Worm (Caenorhabditis elegans) whole organism, L4 larva: ENCODE data around the gene sth-1.

Source experiments
- F26F4.8 ChIP-seq: fragments of 200-800 bp; sonication (Bioruptor generic); conservative IDR thresholded peaks from 2 replicates; pipeline ENCODE4 v1.3.6; 2022; ENCODE audit warnings: missing genetic modification characterization, missing compliant biosample characterization
- F49E8.2 ChIP-seq: sonication (generic microtip); optimal IDR thresholded peaks from 2 replicates; lab custom pipeline; 2016; ENCODE audit warnings: missing compliant biosample characterization, mild to moderate bottlenecking, missing genetic modification characterization, borderline replicate concordance
- Y75B8A.6 ChIP-seq: fragments of 200-800 bp; sonication (Bioruptor generic); IDR thresholded peaks from 2 replicates; pipeline ENCODE4 v1.3.6; 2022; ENCODE audit warnings: missing genetic modification reagents, missing genetic modification characterization, missing compliant biosample characterization
- aha-1 ChIP-seq: fragments of 150-350 bp; peaks from one replicate; lab custom pipeline; 2014; ENCODE audit warnings: missing biosample characterization, missing genetic modification characterization
- ceh-82 ChIP-seq: sonication (generic microtip); optimal IDR thresholded peaks from 2 replicates; lab custom pipeline; 2017; ENCODE audit warnings: missing biosample characterization, missing genetic modification characterization
- daf-12 ChIP-seq: fragments of 150-350 bp; optimal IDR thresholded peaks from 2 replicates; lab custom pipeline; 2014; ENCODE audit warnings: missing biosample characterization, missing genetic modification reagents, missing genetic modification characterization
- dmd-8 ChIP-seq: fragments of 200-800 bp; sonication (Bioruptor generic); IDR thresholded peaks from 2 replicates; pipeline ENCODE4 v1.3.6; 2022; ENCODE audit warnings: missing genetic modification characterization, missing compliant biosample characterization
- hlh-11 ChIP-seq: fragments of 200-800 bp; sonication (Bioruptor generic); optimal IDR thresholded peaks from 2 replicates; lab custom pipeline; 2018; ENCODE audit warnings: mild to moderate bottlenecking, missing genetic modification characterization, missing compliant biosample characterization
- jun-1 ChIP-seq: fragments of 150-350 bp; optimal IDR thresholded peaks from 2 replicates; lab custom pipeline; 2014; ENCODE audit warnings: missing biosample characterization, missing genetic modification reagents, missing genetic modification characterization
- lin-39 ChIP-seq: fragments of 150-350 bp; optimal IDR thresholded peaks from 2 replicates; lab custom pipeline; 2014; ENCODE audit warnings: missing biosample characterization, missing genetic modification reagents, missing genetic modification characterization
- lir-3 ChIP-seq: sonication (generic microtip); optimal IDR thresholded peaks from 2 replicates; lab custom pipeline; 2016; ENCODE audit warnings: mild to moderate bottlenecking, missing genetic modification characterization, missing compliant biosample characterization
- madf-9 ChIP-seq: fragments of 200-800 bp; sonication (Bioruptor generic); conservative IDR thresholded peaks from 2 replicates; pipeline ENCODE4 v1.3.6; 2022; ENCODE audit warnings: missing genetic modification reagents, missing genetic modification characterization, missing compliant biosample characterization
- mes-2 ChIP-seq: sonication (generic microtip); optimal IDR thresholded peaks from 2 replicates; lab custom pipeline; 2016; ENCODE audit warnings: missing genotype, mild to moderate bottlenecking, missing genetic modification characterization, missing compliant biosample characterization; ENCODE audit not compliant: poor library complexity, severe bottlenecking
- nhr-10 ChIP-seq: fragments of 150-350 bp; optimal IDR thresholded peaks from 2 replicates; lab custom pipeline; 2014; ENCODE audit warnings: missing biosample characterization, missing genetic modification characterization
- nhr-11 ChIP-seq: fragments of 150-350 bp; optimal IDR thresholded peaks from 2 replicates; lab custom pipeline; 2014; ENCODE audit warnings: missing biosample characterization, missing genetic modification characterization
- nhr-111 ChIP-seq: fragments of 200-800 bp; sonication (Bioruptor generic); optimal IDR thresholded peaks from 2 replicates; lab custom pipeline; 2018; ENCODE audit warnings: mild to moderate bottlenecking, missing genetic modification characterization, missing compliant biosample characterization
- nhr-237 ChIP-seq: sonication (generic microtip); optimal IDR thresholded peaks from 2 replicates; lab custom pipeline; 2017; ENCODE audit warnings: missing biosample characterization, missing genetic modification characterization
- nhr-48 ChIP-seq: sonication (generic microtip); optimal IDR thresholded peaks from 2 replicates; lab custom pipeline; 2016; ENCODE audit warnings: mild to moderate bottlenecking, missing genetic modification characterization, missing compliant biosample characterization
- nhr-6 ChIP-seq: fragments of 150-350 bp; optimal IDR thresholded peaks from 2 replicates; lab custom pipeline; 2014; ENCODE audit warnings: missing biosample characterization, missing genetic modification characterization
- nhr-77 ChIP-seq: fragments of 150-350 bp; optimal IDR thresholded peaks from 2 replicates; lab custom pipeline; 2014; ENCODE audit warnings: missing biosample characterization, missing genetic modification characterization
- php-3 ChIP-seq: fragments of 200-800 bp; sonication (Bioruptor generic); IDR thresholded peaks from 2 replicates; pipeline ENCODE4 v1.3.6; 2022; ENCODE audit warnings: missing genetic modification reagents, missing genetic modification characterization, missing compliant biosample characterization
- skn-1 ChIP-seq: fragments of 150-350 bp; optimal IDR thresholded peaks from 2 replicates; lab custom pipeline; 2014; ENCODE audit warnings: missing biosample characterization, missing genetic modification characterization
- snpc-1.2 ChIP-seq: fragments of 200-800 bp; sonication (Bioruptor generic); IDR thresholded peaks from 2 replicates; pipeline ENCODE4 v1.3.6; 2022; ENCODE audit warnings: missing genetic modification reagents, missing genetic modification characterization, missing compliant biosample characterization
- unc-62 ChIP-seq, 3 experiments: fragments of 150-350 bp in 1 of 3; sonication (generic microtip); optimal IDR thresholded peaks in 2 of 3; peaks in 1 of 3; 1 replicate in 1 of 3; 2 replicates in 2 of 3; lab custom pipeline; 2014 to 2017; ENCODE audit warnings: missing biosample characterization in 3 of 3, missing genetic modification characterization in 3 of 3, missing genetic modification reagents in 3 of 3, missing genotype in 1 of 3
- zip-11 ChIP-seq: fragments of 200-800 bp; sonication (Bioruptor generic); IDR thresholded peaks from 2 replicates; pipeline ENCODE4 v1.3.6; 2022; ENCODE audit warnings: missing genetic modification characterization, missing compliant biosample characterization

The sth-1 gene

ce11 chrV:8054130-8054529 lies 2.2 kb downstream of the sth-1 start, which contains the start of gene ZC513.2:
Gene ZC513.2, plus strand, starts transcription at chrV:8054430.
- peak; percentile 28 for TF ChIP-seq aha-1 (tag; lab: Kevin White, UChicago)
- TF ChIP-seq F49E8.2 (tag; lab: Kevin White, UChicago), result no peak
- peak; percentile 11 for TF ChIP-seq jun-1 (tag; lab: Kevin White, UChicago)
- TF ChIP-seq, all 104 proteins: peak for 2

DNA sequence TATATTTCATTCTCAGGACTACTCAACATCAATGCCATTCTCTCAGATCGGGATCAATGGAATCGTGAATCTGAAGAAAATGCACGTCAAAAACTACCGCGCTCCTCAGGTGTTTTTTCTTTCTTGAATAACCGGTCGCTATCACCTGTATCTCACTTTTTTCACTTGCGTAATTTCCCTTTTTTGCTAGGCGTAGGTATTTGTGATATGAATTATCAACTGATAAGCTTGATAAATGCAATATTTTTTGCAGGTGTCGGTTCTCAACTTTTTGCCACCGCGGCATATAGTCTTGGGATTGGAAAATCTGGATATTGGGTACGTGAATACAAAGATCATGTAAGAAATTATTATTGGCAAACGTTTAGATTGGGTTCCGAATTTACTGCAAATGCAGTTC lies 3.2 kb downstream of the sth-1 start:
- peak; percentile 31 for TF ChIP-seq aha-1 (tag; lab: Kevin White, UChicago)
- TF ChIP-seq nhr-111 (GFP tag; lab: Kevin White, UChicago), result no peak
- TF ChIP-seq nhr-237 (tag; lab: Kevin White, UChicago), result no peak
- TF ChIP-seq nhr-48 (tag; lab: Kevin White, UChicago), result peak; percentile 23
- peak in 1 of 2 experiments; percentile 70 for TF ChIP-seq unc-62 (GFP tag; optimal IDR thresholded peaks at IDR 0.05 in 1 of 2; lab: Kevin White, UChicago)
- TF ChIP-seq unc-62 (tag; optimal IDR thresholded peaks at IDR 0.05; lab: Kevin White, UChicago), result no peak

DNA sequence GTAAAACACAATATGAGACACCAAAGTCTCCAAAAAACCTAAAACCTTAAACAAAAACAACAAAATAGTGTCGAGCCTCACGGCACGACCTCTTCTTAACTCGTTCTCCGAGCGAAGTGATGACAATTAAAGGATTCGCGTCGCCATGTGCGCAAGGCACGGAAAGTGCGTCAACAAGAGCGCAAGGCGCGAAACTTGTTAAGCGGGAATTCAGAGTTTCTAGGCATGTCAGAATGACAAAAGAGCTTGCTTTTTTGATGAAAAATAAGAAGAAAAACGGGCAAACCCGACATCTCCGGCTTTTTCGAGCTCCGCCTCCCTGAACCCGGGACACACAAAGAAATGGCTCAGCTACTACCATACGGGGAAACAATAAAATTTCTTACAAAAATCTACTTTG lies 5.8 kb downstream of the sth-1 start:
- 0 out of 2 replicates have a peak, but pooled peaks have one; percentile 24 for TF ChIP-seq snpc-1.2 (GFP tag; lab: Robert Waterston, UW)

DNA sequence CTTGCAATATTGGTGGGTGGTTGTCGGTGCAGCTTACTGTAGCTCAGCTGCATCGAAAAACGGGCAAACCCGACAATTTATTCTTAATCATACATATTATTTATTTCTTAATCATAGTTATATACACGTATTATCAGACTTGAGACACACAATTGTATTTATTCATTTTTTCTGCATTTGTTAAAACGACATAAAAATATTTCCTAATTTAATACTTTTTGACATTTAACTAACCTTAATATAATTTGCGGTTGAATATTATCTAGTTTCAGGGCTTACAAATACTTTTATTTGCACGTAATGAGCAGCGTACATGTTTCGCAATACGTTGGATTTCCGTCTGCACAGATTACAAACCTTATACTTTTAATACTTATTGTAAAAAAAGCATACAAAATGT lies 6.4 kb downstream of the sth-1 start, which contains the start of gene str-138:
Gene str-138 (plus strand): TSS at position 301 of the 400 bp plus-strand sequence.
- TF ChIP-seq hlh-11 (tag; lab: Kevin White, UChicago), result no peak
- no peak for TF ChIP-seq zip-11 (GFP tag; lab: Robert Waterston, UW)
- TF ChIP-seq nhr-6 (tag; lab: Kevin White, UChicago), result no peak
- TF ChIP-seq lir-3 (tag; lab: Kevin White, UChicago), result no peak
- no peak for TF ChIP-seq jun-1 (tag; lab: Kevin White, UChicago)
- no peak for TF ChIP-seq skn-1 (tag; lab: Kevin White, UChicago)
- no peak for TF ChIP-seq nhr-77

DNA sequence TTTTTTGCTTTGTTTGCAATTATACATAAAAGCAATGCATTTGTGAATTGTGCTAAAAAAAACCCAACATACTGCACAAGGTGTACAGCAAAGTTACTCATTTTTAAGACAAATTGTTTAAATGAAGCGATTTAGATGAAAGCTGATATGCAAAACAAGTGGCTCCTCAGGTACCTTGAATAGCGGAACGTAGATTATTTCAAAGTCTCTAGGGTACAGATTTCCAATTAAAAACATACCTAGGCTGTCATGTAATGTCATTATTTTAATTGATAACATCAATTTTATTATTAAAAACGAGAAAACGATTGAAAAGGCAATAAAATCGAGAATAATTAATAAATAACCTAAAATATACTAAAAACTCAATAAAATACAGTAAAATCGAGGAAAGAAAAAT lies 10.1 kb downstream of the sth-1 start, which contains the start of gene str-139:
Gene str-139 (minus strand): TSS at position 101 of the 400 bp plus-strand sequence.
- TF ChIP-seq nhr-11 (tag; lab: Kevin White, UChicago) (no peak), mes-2 (tag; lab: Kevin White, UChicago) (no peak), nhr-10 (tag; lab: Kevin White, UChicago) (no peak), F26F4.8 (no peak), php-3 (no peak), Y75B8A.6 (GFP tag; lab: Robert Waterston, UW) (no peak), unc-62 (GFP tag; optimal IDR thresholded peaks at IDR 0.05 in 1 of 2; lab: Kevin White, UChicago) (no peak), unc-62 (tag; optimal IDR thresholded peaks at IDR 0.05; lab: Kevin White, UChicago) (no peak), aha-1 (tag; lab: Kevin White, UChicago) (no peak)
- TF ChIP-seq, all 104 proteins: peak for 0

DNA sequence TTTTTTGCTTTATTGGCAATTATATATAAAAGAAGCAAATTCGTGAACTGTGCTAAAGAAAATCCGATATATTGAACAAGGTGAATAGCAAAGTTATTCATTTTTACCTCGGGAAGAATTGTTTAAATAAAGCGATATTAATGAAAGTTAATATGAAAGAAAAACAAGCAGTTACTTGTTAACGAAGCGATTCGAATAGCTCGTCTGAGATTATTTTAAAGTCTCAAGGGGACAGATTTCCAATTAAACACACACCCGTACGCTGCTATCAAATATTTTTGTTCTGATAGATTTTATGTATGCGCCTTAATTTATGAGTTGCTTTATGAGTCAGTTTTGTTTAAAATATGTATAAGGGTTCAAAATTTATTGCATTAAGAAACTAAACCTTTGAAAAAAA lies 15.8 kb downstream of the sth-1 start, which contains the start of gene str-140:
Gene str-140 (minus strand): TSS at position 101 of the 400 bp plus-strand sequence.
- TF ChIP-seq daf-12 (tag; lab: Kevin White, UChicago) (no peak), dmd-8 (GFP tag; lab: Robert Waterston, UW) (no peak)

- TF ChIP-seq ceh-82, result no peak
- peak in 1 of 2 experiments; percentile 17 for TF ChIP-seq unc-62 (GFP tag; optimal IDR thresholded peaks at IDR 0.05 in 1 of 2; lab: Kevin White, UChicago)
- TF ChIP-seq unc-62 (tag; optimal IDR thresholded peaks at IDR 0.05; lab: Kevin White, UChicago), result no peak
Measured at ce11 chrV:8069637-8070036, 17.7 kb downstream of the sth-1 start, which contains the start of gene str-143. Gene str-143, minus strand, starts transcription at chrV:8069737.

DNA sequence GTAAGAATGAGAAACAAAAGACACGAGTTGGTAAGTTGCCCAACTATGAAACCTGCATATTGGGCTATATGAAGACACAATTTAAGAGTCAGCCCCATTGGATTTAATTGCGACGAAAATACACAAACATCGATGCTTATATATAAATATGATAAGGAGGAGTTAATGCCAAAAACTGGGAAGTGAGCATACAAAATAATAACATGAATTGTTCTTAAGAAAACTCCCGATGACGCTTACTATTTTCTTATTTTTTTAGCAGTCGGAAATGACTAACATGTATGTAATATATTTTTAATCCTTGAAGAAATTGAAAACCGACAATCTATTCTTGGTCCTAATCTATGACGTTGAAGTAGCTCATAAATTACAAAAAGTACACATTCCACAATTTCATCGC lies 20.1 kb downstream of the sth-1 start, which contains the start of gene str-144:
Gene str-144 (minus strand): TSS at position 101 of the 400 bp plus-strand sequence.
- TF ChIP-seq lin-39 (tag; lab: Kevin White, UChicago), result no peak
- no peak for TF ChIP-seq madf-9
